Fruit fly (Drosophila melanogaster): ENCODE measurements around the gene CG12546.
A peak's percentile ranks its signal among the peaks of the same experiment; 100 is the strongest.

Gene CG12546

dm6 chr3L:22680932-22681331, 12.7 kb downstream of the CG12546 start:
- TF ChIP-seq CG32121 (GFP tag; IDR thresholded peaks at IDR 0.05) (no peak), D1 (tag; optimal IDR thresholded peaks at IDR 0.05) (no peak), CG14655 (GFP tag; optimal IDR thresholded peaks at IDR 0.05) (no peak), CG15710 (tag; optimal IDR thresholded peaks at IDR 0.05) (no peak), CG17806 (tag; optimal IDR thresholded peaks at IDR 0.05) (no peak), CG34367 (tag; optimal IDR thresholded peaks at IDR 0.05) (no peak), Snoo (tag; optimal IDR thresholded peaks at IDR 0.05) (no peak), Pif1B (GFP tag; optimal IDR thresholded peaks at IDR 0.05) (no peak), CG13204 (GFP tag; optimal IDR thresholded peaks at IDR 0.05) (no peak), CG12605 (GFP tag; IDR thresholded peaks at IDR 0.05) (no peak), rn (GFP tag; IDR thresholded peaks at IDR 0.05) (no peak), EcR (GFP tag; optimal IDR thresholded peaks at IDR 0.05) (no peak), fd96Ca (GFP tag; IDR thresholded peaks at IDR 0.05) (no peak), CG10348 (GFP tag; IDR thresholded peaks at IDR 0.05) (no peak), Pif1A (GFP tag; optimal IDR thresholded peaks at IDR 0.05) (no peak), CG4496 (GFP tag; IDR thresholded peaks at IDR 0.05) (no peak), Ets98B (GFP tag; IDR thresholded peaks at IDR 0.05) (no peak)

- TF ChIP-seq CG32121 (GFP tag; IDR thresholded peaks at IDR 0.05) = no peak
- TF ChIP-seq CG34367 (tag; optimal IDR thresholded peaks at IDR 0.05) = no peak
- no peak for TF ChIP-seq fd96Ca (GFP tag; IDR thresholded peaks at IDR 0.05)
- TF ChIP-seq CG12605 (GFP tag; IDR thresholded peaks at IDR 0.05) = no peak
- no peak for TF ChIP-seq Snoo (tag; optimal IDR thresholded peaks at IDR 0.05)
- no peak for TF ChIP-seq Ets98B (GFP tag; IDR thresholded peaks at IDR 0.05)
- no peak for TF ChIP-seq CG9948 (tag; optimal IDR thresholded peaks at IDR 0.05)
These were observed 21.8 kb downstream of the CG12546 start for dm6 chr3L:22671699-22672276.

dm6 chr3L:22670174-22670573, 23.4 kb downstream of the CG12546 start:
- no peak for TF ChIP-seq CG17806 (tag; optimal IDR thresholded peaks at IDR 0.05)
- TF ChIP-seq CG10348 (GFP tag; IDR thresholded peaks at IDR 0.05) = no peak
- TF ChIP-seq CG14655 (GFP tag; optimal IDR thresholded peaks at IDR 0.05) = no peak
- no peak for TF ChIP-seq CG4496 (GFP tag; IDR thresholded peaks at IDR 0.05)
- TF ChIP-seq fd96Ca (GFP tag; IDR thresholded peaks at IDR 0.05) = no peak

dm6 chr3L:22669275-22670006, 24.2 kb downstream of the CG12546 start, which contains the start of gene Jhbp6:
Jhbp6 (plus strand) TSS chr3L:22669956.
- TF ChIP-seq CG12605 (GFP tag; IDR thresholded peaks at IDR 0.05) (no peak), CG32121 (GFP tag; IDR thresholded peaks at IDR 0.05) (no peak), gl (tag; optimal IDR thresholded peaks at IDR 0.05) (no peak), CG15710 (tag; optimal IDR thresholded peaks at IDR 0.05) (no peak), fd96Ca (GFP tag; IDR thresholded peaks at IDR 0.05) (no peak), CG4496 (GFP tag; IDR thresholded peaks at IDR 0.05) (no peak), CG8159 (tag; optimal IDR thresholded peaks at IDR 0.05) (no peak), EcR (GFP tag; optimal IDR thresholded peaks at IDR 0.05) (no peak), Pif1A (GFP tag; optimal IDR thresholded peaks at IDR 0.05) (no peak), CG13204 (GFP tag; optimal IDR thresholded peaks at IDR 0.05) (no peak), CG14655 (GFP tag; optimal IDR thresholded peaks at IDR 0.05) (no peak)

- TF ChIP-seq CG9948 (tag; optimal IDR thresholded peaks at IDR 0.05) (peak; percentile 16), CG4496 (GFP tag; IDR thresholded peaks at IDR 0.05) (no peak), CG12605 (GFP tag; IDR thresholded peaks at IDR 0.05) (no peak), Ets98B (GFP tag; IDR thresholded peaks at IDR 0.05) (no peak), CG8159 (tag; optimal IDR thresholded peaks at IDR 0.05) (peak; percentile 28)
These were observed 28.5 kb downstream of the CG12546 start for dm6 chr3L:22665110-22665509.

- TF ChIP-seq Snoo (tag; optimal IDR thresholded peaks at IDR 0.05) = no peak
- TF ChIP-seq CG34367 (tag; optimal IDR thresholded peaks at IDR 0.05) = no peak
- no peak for TF ChIP-seq D1 (tag; optimal IDR thresholded peaks at IDR 0.05)
- no peak for TF ChIP-seq CG32121 (GFP tag; IDR thresholded peaks at IDR 0.05)
- TF ChIP-seq Pif1B (GFP tag; optimal IDR thresholded peaks at IDR 0.05) = no peak
- no peak for TF ChIP-seq CG15710 (tag; optimal IDR thresholded peaks at IDR 0.05)
- TF ChIP-seq CG17806 (tag; optimal IDR thresholded peaks at IDR 0.05) = no peak
These were observed 41.2 kb downstream of the CG12546 start, which contains the start of gene CG33772 for dm6 chr3L:22652425-22652824. CG33772 (minus strand) TSS chr3L:22652525.

dm6 chr3L:22649096-22649495, 44.5 kb downstream of the CG12546 start, which contains the start of gene CG33771:
CG33771 (plus strand) TSS chr3L:22649396.
- TF ChIP-seq Ets98B (GFP tag; IDR thresholded peaks at IDR 0.05) = no peak
